Fruit fly (Drosophila melanogaster) whole organism, adult: ENCODE results near the gene CG44014.

Source experiments
- CG11617 ChIP-seq: fragments of 200-800 bp; sonication (Bioruptor generic); optimal IDR thresholded peaks from 2 replicates; lab custom pipeline; 2017; ENCODE audit warnings: mild to moderate bottlenecking, missing biosample characterization, missing genetic modification reagents, missing genetic modification characterization
- CG12768 ChIP-seq: fragments of 200-800 bp; sonication (Bioruptor generic); optimal IDR thresholded peaks from 2 replicates; lab custom pipeline; 2017; ENCODE audit warnings: missing biosample characterization, missing genetic modification characterization, mild to moderate bottlenecking, moderate library complexity, missing genetic modification reagents
- CG14711 ChIP-seq: fragments of 200-800 bp; sonication (Bioruptor generic); optimal IDR thresholded peaks from 2 replicates; lab custom pipeline; 2018; ENCODE audit warnings: missing biosample characterization, mild to moderate bottlenecking, missing genetic modification characterization, moderate library complexity
- CG1620 ChIP-seq: fragments of 200-800 bp; sonication (Bioruptor generic); optimal IDR thresholded peaks from 2 replicates; lab custom pipeline; 2016; ENCODE audit warnings: missing biosample characterization, missing genetic modification characterization
- CG33017 ChIP-seq: fragments of 200-800 bp; sonication (Bioruptor generic); optimal IDR thresholded peaks from 2 replicates; lab custom pipeline; 2018; ENCODE audit warnings: missing biosample characterization, mild to moderate bottlenecking, missing genetic modification characterization, moderate library complexity
- CG5204 ChIP-seq: fragments of 200-800 bp; sonication (Bioruptor generic); optimal IDR thresholded peaks from 2 replicates; lab custom pipeline; 2016; ENCODE audit warnings: missing biosample characterization, missing genetic modification characterization
- CG7045 ChIP-seq: fragments of 200-800 bp; sonication (Bioruptor generic); optimal IDR thresholded peaks from 2 replicates; lab custom pipeline; 2017; ENCODE audit warnings: missing biosample characterization, mild to moderate bottlenecking, missing genetic modification characterization
- CG7101 ChIP-seq: fragments of 200-800 bp; sonication (Bioruptor generic); optimal IDR thresholded peaks from 2 replicates; lab custom pipeline; 2018; ENCODE audit warnings: missing biosample characterization, mild to moderate bottlenecking, missing genetic modification characterization, moderate library complexity
- Clk ChIP-seq: fragments of 200-800 bp; sonication (Bioruptor generic); optimal IDR thresholded peaks from 2 replicates; lab custom pipeline; 2017; ENCODE audit warnings: missing biosample characterization, missing genetic modification characterization
- Crg-1 ChIP-seq: fragments of 200-800 bp; sonication (Bioruptor generic); optimal IDR thresholded peaks from 2 replicates; lab custom pipeline; 2016; ENCODE audit warnings: missing biosample characterization, missing genetic modification characterization
- Hr96 ChIP-seq: fragments of 200-800 bp; sonication (Bioruptor generic); optimal IDR thresholded peaks from 2 replicates; lab custom pipeline; 2016; ENCODE audit warnings: missing biosample characterization, missing genetic modification characterization
- Mnt ChIP-seq: fragments of 200-800 bp; sonication (Bioruptor generic); optimal IDR thresholded peaks from 2 replicates; lab custom pipeline; 2016; ENCODE audit warnings: missing biosample characterization, mild to moderate bottlenecking, missing genetic modification characterization
- bab1 ChIP-seq: fragments of 200-800 bp; sonication (Bioruptor generic); optimal IDR thresholded peaks from 3 replicates; lab custom pipeline; 2019; ENCODE audit warnings: missing biosample characterization, mild to moderate bottlenecking, missing genetic modification characterization, moderate library complexity
- cic ChIP-seq: fragments of 200-800 bp; sonication (Bioruptor generic); optimal IDR thresholded peaks from 2 replicates; lab custom pipeline; 2017; ENCODE audit warnings: missing biosample characterization, mild to moderate bottlenecking, missing genetic modification characterization, moderate library complexity
- cnc ChIP-seq, 2 experiments: fragments of >200 bp; optimal IDR thresholded peaks; 2 replicates each; lab custom pipeline; 2017
- kay ChIP-seq: fragments of 200-800 bp; sonication (Bioruptor generic); peaks from one replicate; lab custom pipeline; 2016; ENCODE audit warnings: missing biosample characterization, missing genetic modification characterization, borderline replicate concordance
- ovo ChIP-seq: fragments of 200-800 bp; sonication (Bioruptor generic); optimal IDR thresholded peaks from 2 replicates; lab custom pipeline; 2016; ENCODE audit warnings: missing biosample characterization, missing genetic modification characterization
- pad ChIP-seq: fragments of 200-800 bp; sonication (Bioruptor generic); optimal IDR thresholded peaks from 3 replicates; lab custom pipeline; 2017; ENCODE audit warnings: missing biosample characterization, missing genetic modification characterization, mild to moderate bottlenecking, moderate library complexity, missing genetic modification reagents
- tj ChIP-seq: fragments of 200-800 bp; sonication (Bioruptor generic); optimal IDR thresholded peaks from 3 replicates; lab custom pipeline; 2017; ENCODE audit warnings: missing biosample characterization, mild to moderate bottlenecking, missing genetic modification characterization, moderate library complexity
- toe ChIP-seq: fragments of 200-800 bp; sonication (Bioruptor generic); optimal IDR thresholded peaks from 2 replicates; lab custom pipeline; 2016; ENCODE audit warnings: missing biosample characterization, missing genetic modification characterization

The CG44014 gene

dm6 chr3R:15547226-15547625 lies 38.5 kb upstream of the CG44014 start:
- TF ChIP-seq CG7045 (GFP tag; lab: Kevin White, UChicago) (no peak), tj (GFP tag; lab: Kevin White, UChicago) (no peak), cic (GFP tag; lab: Kevin White, UChicago) (peak; percentile 89)

DNA sequence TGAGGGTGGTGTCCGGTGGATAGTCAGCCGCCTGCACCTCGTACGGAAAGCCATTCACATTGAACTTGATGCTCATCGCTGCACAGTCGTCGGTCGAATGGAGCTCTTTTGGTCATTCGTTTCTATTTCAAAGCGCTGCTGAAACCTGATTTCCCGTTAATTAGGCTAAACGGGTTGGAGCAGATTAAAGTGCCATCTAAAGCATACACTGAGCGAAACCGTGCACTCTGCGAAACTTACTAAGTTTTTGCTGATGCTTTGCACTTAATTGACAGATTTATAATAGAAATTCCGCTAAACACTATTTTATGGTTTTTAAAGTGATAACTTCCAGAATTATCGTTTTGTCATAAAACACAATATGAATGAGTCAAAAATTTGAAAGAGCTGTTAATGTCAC lies 33.6 kb upstream of the CG44014 start, which contains the start of gene AOX2:
AOX2 (minus strand) TSS at position 101 of the 400 bp plus-strand sequence.
- TF ChIP-seq toe (GFP tag; lab: Kevin White, UChicago) (no peak), CG1620 (GFP tag; lab: Kevin White, UChicago) (no peak), CG12768 (GFP tag; lab: Kevin White, UChicago) (no peak), kay (GFP tag; lab: Kevin White, UChicago) (no peak), tj (GFP tag; lab: Kevin White, UChicago) (no peak), Mnt (GFP tag; lab: Kevin White, UChicago) (no peak), cnc (optimal IDR thresholded peaks at IDR 0.05; lab: Kevin White, UChicago) (no peak), CG7101 (tag; lab: Kevin White, UChicago) (no peak), Hr96 (GFP tag; lab: Kevin White, UChicago) (no peak), bab1 (GFP tag; lab: Kevin White, UChicago) (no peak), CG11617 (no peak), CG33017 (tag; lab: Kevin White, UChicago) (no peak), ovo (GFP tag; lab: Kevin White, UChicago) (no peak), Clk (GFP tag; lab: Kevin White, UChicago) (no peak), cic (GFP tag; lab: Kevin White, UChicago) (no peak), CG5204 (GFP tag; lab: Kevin White, UChicago) (no peak), CG7045 (GFP tag; lab: Kevin White, UChicago) (no peak)

dm6 chr3R:15540932-15541331 lies 32.2 kb upstream of the CG44014 start:
- TF ChIP-seq Hr96 (GFP tag; lab: Kevin White, UChicago) (no peak), bab1 (GFP tag; lab: Kevin White, UChicago) (no peak), CG7101 (tag; lab: Kevin White, UChicago) (no peak), CG1620 (GFP tag; lab: Kevin White, UChicago) (no peak), CG12768 (GFP tag; lab: Kevin White, UChicago) (no peak), pad (GFP tag; lab: Kevin White, UChicago) (no peak), Mnt (GFP tag; lab: Kevin White, UChicago) (no peak), ovo (GFP tag; lab: Kevin White, UChicago) (no peak), CG14711 (no peak), CG5204 (GFP tag; lab: Kevin White, UChicago) (no peak), tj (GFP tag; lab: Kevin White, UChicago) (no peak), cnc (optimal IDR thresholded peaks at IDR 0.05; lab: Kevin White, UChicago) (no peak)

dm6 chr3R:15536918-15537716 lies 28.4 kb upstream of the CG44014 start, which contains the start of gene AOX1:
TSS of gene AOX1 (minus strand) at chr3R:15537292.
- TF ChIP-seq kay (GFP tag; lab: Kevin White, UChicago) (peak; percentile 60), Hr96 (GFP tag; lab: Kevin White, UChicago) (peak; percentile 17), CG12768 (GFP tag; lab: Kevin White, UChicago) (peak; percentile 29), Mnt (GFP tag; lab: Kevin White, UChicago) (peak; percentile 38), pad (GFP tag; lab: Kevin White, UChicago) (peak; percentile 70), CG7045 (GFP tag; lab: Kevin White, UChicago) (no peak), CG33017 (tag; lab: Kevin White, UChicago) (no peak), cic (GFP tag; lab: Kevin White, UChicago) (peak; percentile 59), tj (GFP tag; lab: Kevin White, UChicago) (peak; percentile 11)

DNA sequence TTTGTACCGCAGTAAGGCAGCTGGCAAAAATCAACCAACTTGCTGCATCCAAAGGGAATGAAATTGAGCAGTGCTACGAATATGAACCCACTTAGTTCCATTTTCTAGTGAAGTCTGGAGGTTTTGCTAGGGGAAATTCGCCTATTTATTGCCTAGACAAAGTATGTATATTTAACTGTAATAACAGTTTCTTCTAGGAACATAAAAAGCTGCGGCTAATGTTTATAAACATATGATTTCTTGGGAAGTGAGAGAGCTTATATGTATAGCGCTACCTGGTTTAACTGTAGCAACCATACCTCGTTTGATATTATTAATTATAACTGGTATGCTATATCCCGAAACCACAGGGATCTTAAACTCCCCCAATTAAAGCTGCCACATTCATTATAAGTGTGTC lies 22.7 kb upstream of the CG44014 start, which contains the start of gene CG31296:
CG31296 (minus strand) TSS at position 101 of the 400 bp plus-strand sequence.
- TF ChIP-seq CG7045 (GFP tag; lab: Kevin White, UChicago) (no peak), CG7101 (tag; lab: Kevin White, UChicago) (no peak), cnc (optimal IDR thresholded peaks at IDR 0.05; lab: Kevin White, UChicago) (no peak), CG14711 (no peak), Crg-1 (no peak), tj (GFP tag; lab: Kevin White, UChicago) (no peak), CG33017 (tag; lab: Kevin White, UChicago) (no peak), bab1 (GFP tag; lab: Kevin White, UChicago) (no peak), cic (GFP tag; lab: Kevin White, UChicago) (no peak)

- TF ChIP-seq tj (GFP tag; lab: Kevin White, UChicago) = no peak
- no peak for TF ChIP-seq Hr96 (GFP tag; lab: Kevin White, UChicago)
- no peak for TF ChIP-seq toe (GFP tag; lab: Kevin White, UChicago)
- TF ChIP-seq pad (GFP tag; lab: Kevin White, UChicago) = no peak
- TF ChIP-seq CG12768 (GFP tag; lab: Kevin White, UChicago) = no peak
- TF ChIP-seq CG1620 (GFP tag; lab: Kevin White, UChicago) = no peak
- no peak for TF ChIP-seq ovo (GFP tag; lab: Kevin White, UChicago)
- TF ChIP-seq Crg-1 = no peak
- no peak for TF ChIP-seq bab1 (GFP tag; lab: Kevin White, UChicago)
- TF ChIP-seq cnc (optimal IDR thresholded peaks at IDR 0.05; lab: Kevin White, UChicago) = no peak
Observed at dm6 chr3R:15517113-15517512, 8.4 kb upstream of the CG44014 start.
